Worm (Caenorhabditis elegans): ENCODE results near the gene exc-15.
A peak's percentile ranks its signal among the peaks of the same experiment; 100 is the strongest.

exc-15 gene

ce11 chrV:4525512-4525911 lies 42.3 kb downstream of the exc-15 start:
- TF ChIP-seq tbx-2 (tag; optimal IDR thresholded peaks at IDR 0.05) (peak; percentile 19), hlh-13 (GFP tag; optimal IDR thresholded peaks at IDR 0.05) (no peak), pax-1 (tag; optimal IDR thresholded peaks at IDR 0.05) (no peak), pqm-1 (tag; optimal IDR thresholded peaks at IDR 0.05) (no peak)

DNA sequence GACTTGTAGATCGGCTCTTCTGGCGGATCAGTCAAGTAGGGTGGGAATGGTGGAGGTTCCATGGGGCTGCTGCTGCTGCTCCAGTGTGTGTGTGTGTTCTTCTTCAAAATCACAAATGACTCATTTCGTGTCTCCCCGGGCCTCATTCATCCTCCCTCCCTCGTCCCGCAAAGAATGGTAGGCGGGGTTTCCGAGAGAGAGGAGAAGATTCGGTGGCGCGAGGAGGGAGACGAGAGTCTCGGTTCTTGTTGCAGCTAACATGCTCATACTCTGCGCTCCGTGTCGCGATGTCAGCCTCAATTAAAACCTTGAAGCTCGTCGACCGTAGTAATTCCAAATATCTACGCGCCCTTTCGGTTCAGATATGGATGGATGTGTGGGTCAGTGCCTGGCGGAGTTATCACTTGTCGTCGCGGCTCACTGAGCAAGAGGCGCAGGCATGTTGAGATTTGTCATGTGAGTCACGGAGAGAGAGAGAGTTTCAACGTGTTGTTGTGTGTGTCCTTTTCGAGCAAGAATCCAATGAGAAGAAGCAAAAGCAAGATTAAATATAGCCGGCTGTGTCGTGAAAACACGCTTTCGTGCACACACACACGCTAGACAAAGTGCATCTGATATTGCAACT lies 43.7 kb downstream of the exc-15 start:
- TF ChIP-seq unc-42 (tag; optimal IDR thresholded peaks at IDR 0.05) = peak; percentile 22
- peak; percentile 1 for TF ChIP-seq ref-2 (tag; optimal IDR thresholded peaks at IDR 0.05)
- TF ChIP-seq ceh-14 (tag; optimal IDR thresholded peaks at IDR 0.05) = peak; percentile 7
- TF ChIP-seq ceh-18 (tag; optimal IDR thresholded peaks at IDR 0.05) = peak; percentile 49
- TF ChIP-seq T23F11.4 (GFP tag; optimal IDR thresholded peaks at IDR 0.05) = no peak
- TF ChIP-seq dmd-4 (tag; optimal IDR thresholded peaks at IDR 0.05; ENCODE audit: borderline replicate concordance) = peak; percentile 17
- peak; percentile 36 for TF ChIP-seq ceh-34 (tag; optimal IDR thresholded peaks at IDR 0.05)
- TF ChIP-seq pha-2 (tag; optimal IDR thresholded peaks at IDR 0.05) = no peak
- TF ChIP-seq C38D4.7 (GFP tag; optimal IDR thresholded peaks at IDR 0.05) = peak; percentile 12
- TF ChIP-seq ceh-2 (tag; optimal IDR thresholded peaks at IDR 0.05) = peak; percentile 9

DNA sequence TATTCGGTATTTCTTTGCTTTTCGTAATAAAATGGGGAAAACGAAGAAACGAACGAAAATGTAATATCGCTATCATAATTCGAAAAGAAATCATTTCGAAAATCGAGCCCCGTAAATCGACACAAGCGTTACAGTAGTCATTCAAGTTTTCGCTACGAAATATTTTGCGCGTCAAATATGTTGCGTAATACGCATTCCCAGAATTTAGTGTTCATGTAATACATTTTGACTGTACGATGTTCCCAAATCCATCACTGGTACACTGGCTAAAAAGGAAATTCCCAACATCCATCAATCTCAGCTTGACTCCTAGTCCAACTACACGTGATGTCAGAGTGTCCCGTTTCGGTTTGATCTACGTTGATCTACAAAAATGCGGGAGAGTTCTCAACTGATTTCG lies 44.7 kb downstream of the exc-15 start:
- TF ChIP-seq ceh-34 (tag; optimal IDR thresholded peaks at IDR 0.05) (no peak), pax-1 (tag; optimal IDR thresholded peaks at IDR 0.05) (no peak), F13H6.1 (tag; optimal IDR thresholded peaks at IDR 0.05) (no peak), ceh-22 (tag; optimal IDR thresholded peaks at IDR 0.05) (no peak), lin-11 (tag; optimal IDR thresholded peaks at IDR 0.05) (no peak), ets-4 (tag; optimal IDR thresholded peaks at IDR 0.05) (no peak), ceh-14 (tag; optimal IDR thresholded peaks at IDR 0.05) (no peak), pha-4 (tag; optimal IDR thresholded peaks at IDR 0.05) (no peak), ahr-1 (tag; optimal IDR thresholded peaks at IDR 0.05) (no peak), ceh-48 (tag; optimal IDR thresholded peaks at IDR 0.05) (no peak), Y22D7AL.16 (tag; optimal IDR thresholded peaks at IDR 0.05) (no peak), odd-2 (tag; optimal IDR thresholded peaks at IDR 0.05) (no peak), ceh-9 (tag; optimal IDR thresholded peaks at IDR 0.05) (no peak), ceh-2 (tag; optimal IDR thresholded peaks at IDR 0.05) (no peak)

- TF ChIP-seq tbx-2 (tag; optimal IDR thresholded peaks at IDR 0.05) (peak; percentile 49), nhr-232 (tag; optimal IDR thresholded peaks at IDR 0.05) (no peak), ceh-9 (tag; optimal IDR thresholded peaks at IDR 0.05) (no peak), ref-2 (tag; optimal IDR thresholded peaks at IDR 0.05) (peak; percentile 23), pqm-1 (tag; optimal IDR thresholded peaks at IDR 0.05) (no peak), ama-1 (optimal IDR thresholded peaks at IDR 0.05) (no peak), tbx-7 (tag; optimal IDR thresholded peaks at IDR 0.05) (peak; percentile 1), pax-1 (tag; optimal IDR thresholded peaks at IDR 0.05) (no peak), ceh-22 (tag; optimal IDR thresholded peaks at IDR 0.05) (no peak), ceh-18 (tag; optimal IDR thresholded peaks at IDR 0.05) (no peak), ceh-14 (tag; optimal IDR thresholded peaks at IDR 0.05) (peak; percentile 15), T23F11.4 (GFP tag; optimal IDR thresholded peaks at IDR 0.05) (no peak), unc-3 (GFP tag; conservative IDR thresholded peaks at IDR 0.05) (no peak), unc-3 (tag; optimal IDR thresholded peaks at IDR 0.05) (no peak), ceh-19 (GFP tag; optimal IDR thresholded peaks at IDR 0.05) (no peak), ceh-31 (tag; optimal IDR thresholded peaks at IDR 0.05) (peak; percentile 44), ceh-6 (GFP tag; optimal IDR thresholded peaks at IDR 0.05) (no peak), mec-3 (tag; optimal IDR thresholded peaks at IDR 0.05; ENCODE audit: borderline replicate concordance) (no peak), elt-2 (tag; optimal IDR thresholded peaks at IDR 0.05) (no peak), hlh-13 (GFP tag; optimal IDR thresholded peaks at IDR 0.05) (no peak), pha-2 (tag; optimal IDR thresholded peaks at IDR 0.05) (no peak), lin-11 (tag; optimal IDR thresholded peaks at IDR 0.05) (no peak), C08G9.2 (tag; optimal IDR thresholded peaks at IDR 0.05) (peak; percentile 48), odd-2 (tag; optimal IDR thresholded peaks at IDR 0.05) (no peak), pros-1 (tag; optimal IDR thresholded peaks at IDR 0.05) (no peak), zip-5 (tag; optimal IDR thresholded peaks at IDR 0.05) (peak; percentile 60)
Measured at ce11 chrV:4535736-4536135, 52.5 kb downstream of the exc-15 start.
